Worm (Caenorhabditis elegans): ENCODE data around the gene F56C3.9.

- TF ChIP-seq tbx-8 (GFP tag; optimal IDR thresholded peaks at IDR 0.05), result no peak
- no peak for TF ChIP-seq lin-13 (tag; optimal IDR thresholded peaks at IDR 0.05)
- no peak for TF ChIP-seq blmp-1 (tag; optimal IDR thresholded peaks at IDR 0.05)
- TF ChIP-seq ces-1 (GFP tag; optimal IDR thresholded peaks at IDR 0.05), result no peak
- no peak for TF ChIP-seq elt-1 (tag; optimal IDR thresholded peaks at IDR 0.05; ENCODE audit: borderline replicate concordance, insufficient read depth)
- TF ChIP-seq sptf-1 (tag; optimal IDR thresholded peaks at IDR 0.05), result no peak
- TF ChIP-seq pha-4 (tag; optimal IDR thresholded peaks at IDR 0.05), result no peak
- no peak for TF ChIP-seq ham-2 (GFP tag; optimal IDR thresholded peaks at IDR 0.05)
Observed at ce11 chrX:1440161-1440560, 46.4 kb upstream of the F56C3.9 start, which contains the start of gene sedl-1.
